Worm (Caenorhabditis elegans): ENCODE measurements around the gene AH10.4.

ce11 chrV:14097358-14097757 lies 40.3 kb downstream of the AH10.4 start:
- TF ChIP-seq ama-1 (optimal IDR thresholded peaks at IDR 0.05) (no peak), flt-1 (GFP tag; IDR thresholded peaks at IDR 0.05) (no peak), ceh-13 (GFP tag; optimal IDR thresholded peaks at IDR 0.05) (no peak), ceh-36 (tag; optimal IDR thresholded peaks at IDR 0.05) (no peak), B0310.2 (tag; optimal IDR thresholded peaks at IDR 0.05) (no peak), tbx-37 (GFP tag; conservative IDR thresholded peaks at IDR 0.05) (no peak), pes-1 (GFP tag; IDR thresholded peaks at IDR 0.05) (no peak), hnd-1 (tag; optimal IDR thresholded peaks at IDR 0.05) (no peak), hmbx-1 (tag; optimal IDR thresholded peaks at IDR 0.05) (no peak), tbx-11 (GFP tag; IDR thresholded peaks at IDR 0.05) (no peak), aly-1 (tag; optimal IDR thresholded peaks at IDR 0.05) (no peak), scrt-1 (GFP tag; IDR thresholded peaks at IDR 0.05) (no peak), hmg-4 (GFP tag; optimal IDR thresholded peaks at IDR 0.05) (no peak)

All from whole organism, early embryonic.